Worm (Caenorhabditis elegans) whole organism, midembryonic: ENCODE data around the gene irld-63.

Source experiments
- T22C8.4 ChIP-seq: fragments of 200-800 bp; sonication (Bioruptor generic); IDR thresholded peaks from 2 replicates; pipeline ENCODE4 v1.3.6; 2022; ENCODE audit warnings: missing genetic modification characterization, missing compliant biosample characterization
- cog-1 ChIP-seq: sonication (generic microtip); optimal IDR thresholded peaks from 2 replicates; lab custom pipeline; 2016; ENCODE audit warnings: missing genetic modification characterization, missing compliant biosample characterization
- flt-1 ChIP-seq: fragments of 200-800 bp; sonication (Bioruptor generic); IDR thresholded peaks from 2 replicates; pipeline ENCODE4 v1.3.6; 2022; ENCODE audit warnings: missing genetic modification characterization, missing compliant biosample characterization
- klf-2 ChIP-seq: fragments of 200-800 bp; sonication (Bioruptor generic); conservative IDR thresholded peaks from 2 replicates; pipeline ENCODE4 v1.3.6; 2022; ENCODE audit warnings: missing genetic modification reagents, missing genetic modification characterization, missing compliant biosample characterization
- med-1 ChIP-seq: sonication (generic microtip); optimal IDR thresholded peaks from 2 replicates; lab custom pipeline; 2017; ENCODE audit warnings: missing genetic modification characterization, mild to moderate bottlenecking, missing compliant biosample characterization, antibody characterized with exemption, missing genetic modification reagents; ENCODE audit not compliant: insufficient read depth
- ref-1 ChIP-seq: fragments of 200-800 bp; sonication (Bioruptor generic); conservative IDR thresholded peaks from 2 replicates; pipeline ENCODE4 v1.3.6; 2022; ENCODE audit warnings: missing genetic modification reagents, missing genetic modification characterization, missing compliant biosample characterization
- tab-1 ChIP-seq: fragments of 200-800 bp; sonication (Bioruptor generic); IDR thresholded peaks from 2 replicates; pipeline ENCODE4 v1.3.6; 2022; ENCODE audit warnings: missing genetic modification characterization, missing compliant biosample characterization
- ztf-29 ChIP-seq: fragments of 200-800 bp; sonication (Bioruptor generic); IDR thresholded peaks from 2 replicates; pipeline ENCODE4 v1.3.6; 2022; ENCODE audit warnings: missing genetic modification reagents, missing genetic modification characterization, missing compliant biosample characterization

DNA sequence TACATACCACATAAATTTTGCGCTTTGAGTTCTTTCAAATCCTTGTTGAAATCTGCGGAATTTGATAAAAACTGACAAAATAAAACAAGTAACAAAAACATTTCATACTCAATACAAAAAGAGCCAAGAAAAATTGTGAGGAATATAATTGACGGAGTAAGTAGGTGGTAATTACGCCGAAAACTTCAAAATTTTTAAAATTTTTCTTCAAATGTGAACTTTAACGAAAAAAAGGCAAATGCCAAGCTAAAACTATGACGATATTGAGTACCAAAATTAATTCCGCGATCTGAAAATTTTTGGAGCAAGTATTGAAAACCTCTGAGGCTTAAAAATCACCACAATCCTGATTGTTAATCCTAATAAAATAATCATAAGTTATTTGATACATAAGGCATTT lies 22.1 kb downstream of the irld-63 start, which contains the start of gene irld-51:
- no peak for TF ChIP-seq flt-1 (GFP tag; lab: Robert Waterston, UW)
- no peak for TF ChIP-seq T22C8.4 (GFP tag; lab: Robert Waterston, UW)
- TF ChIP-seq med-1 (GFP tag; lab: Kevin White, UChicago), result no peak
- no peak for TF ChIP-seq cog-1
- TF ChIP-seq tab-1, result no peak
- no peak for TF ChIP-seq ztf-29 (GFP tag; lab: Robert Waterston, UW)
- no peak for TF ChIP-seq ref-1 (GFP tag; lab: Robert Waterston, UW)
- TF ChIP-seq klf-2 (GFP tag; lab: Robert Waterston, UW), result no peak
